Worm (Caenorhabditis elegans): ENCODE data around the gene C02F5.14.

Gene C02F5.14

ce11 chrIII:8275871-8276270, 40.6 kb upstream of the C02F5.14 start, which contains the start of gene clec-160:
TSS of gene clec-160 (minus strand) at chrIII:8275971.
- TF ChIP-seq hif-1 (tag; optimal IDR thresholded peaks at IDR 0.05), result no peak
- TF ChIP-seq unc-39 (tag; optimal IDR thresholded peaks at IDR 0.05), result no peak
- TF ChIP-seq pha-4 (GFP tag; IDR thresholded peaks at IDR 0.05), result no peak
- TF ChIP-seq pha-4 (tag; optimal IDR thresholded peaks at IDR 0.05), result no peak
- no peak for TF ChIP-seq unc-130 (GFP tag; optimal IDR thresholded peaks at IDR 0.05)
- TF ChIP-seq ceh-82 (tag; optimal IDR thresholded peaks at IDR 0.05), result no peak
- no peak for TF ChIP-seq ceh-62 (tag; optimal IDR thresholded peaks at IDR 0.05)
- no peak for TF ChIP-seq tag-97 (GFP tag; IDR thresholded peaks at IDR 0.05)

- TF ChIP-seq aly-2 (tag; optimal IDR thresholded peaks at IDR 0.05) (no peak), daf-16 (GFP tag; optimal IDR thresholded peaks at IDR 0.05) (no peak), daf-16 (tag; optimal IDR thresholded peaks at IDR 0.05) (no peak), F44E2.7 (GFP tag; IDR thresholded peaks at IDR 0.05) (no peak), ceh-20 (GFP tag; IDR thresholded peaks at IDR 0.05) (no peak), F10B5.3 (tag; optimal IDR thresholded peaks at IDR 0.05) (no peak), egl-27 (tag; optimal IDR thresholded peaks at IDR 0.05) (no peak), madf-9 (GFP tag; conservative IDR thresholded peaks at IDR 0.05) (no peak), arid-1 (GFP tag; conservative IDR thresholded peaks at IDR 0.05) (no peak), nhr-76 (tag; optimal IDR thresholded peaks at IDR 0.05) (no peak), dmd-6 (GFP tag; IDR thresholded peaks at IDR 0.05) (no peak)
Measured at ce11 chrIII:8271676-8272225, 36.4 kb upstream of the C02F5.14 start, which contains the start of the genes mps-4 and F09G8.10. TSS of gene mps-4 (minus strand) at chrIII:8271776. TSS of gene F09G8.10 (minus strand) at chrIII:8272175.

- TF ChIP-seq vab-7 (GFP tag; IDR thresholded peaks at IDR 0.05) (no peak), ceh-82 (tag; optimal IDR thresholded peaks at IDR 0.05) (no peak), hlh-11 (tag; optimal IDR thresholded peaks at IDR 0.05) (peak; percentile 38), ceh-20 (GFP tag; IDR thresholded peaks at IDR 0.05) (no peak), lsy-2 (tag; optimal IDR thresholded peaks at IDR 0.05) (peak in 1 of 2 experiments; percentile 61), unc-130 (GFP tag; optimal IDR thresholded peaks at IDR 0.05) (no peak), attf-4 (tag; optimal IDR thresholded peaks at IDR 0.05) (no peak), nhr-48 (tag; optimal IDR thresholded peaks at IDR 0.05) (no peak), nhr-111 (GFP tag; optimal IDR thresholded peaks at IDR 0.05) (no peak), daf-16 (GFP tag; optimal IDR thresholded peaks at IDR 0.05) (no peak), daf-16 (tag; optimal IDR thresholded peaks at IDR 0.05) (peak; percentile 15), unc-62 (GFP tag; optimal IDR thresholded peaks at IDR 0.05 in 1 of 2) (peak in 1 of 2 experiments; percentile 57), unc-62 (tag; optimal IDR thresholded peaks at IDR 0.05) (no peak), arid-1 (GFP tag; conservative IDR thresholded peaks at IDR 0.05) (no peak), ceh-62 (tag; optimal IDR thresholded peaks at IDR 0.05) (no peak), lin-29 (GFP tag; IDR thresholded peaks at IDR 0.05) (no peak), nhr-28 (tag; optimal IDR thresholded peaks at IDR 0.05) (peak; percentile 51), lin-38 (GFP tag; IDR thresholded peaks at IDR 0.05) (peak; percentile 39; the same call in 1 of the 2 replicates), spr-3 (GFP tag; optimal IDR thresholded peaks at IDR 0.05) (no peak), nhr-102 (tag; optimal IDR thresholded peaks at IDR 0.05) (no peak), hlh-30 (tag; optimal IDR thresholded peaks at IDR 0.05; ENCODE audit: insufficient read depth) (peak; percentile 55), pha-4 (GFP tag; IDR thresholded peaks at IDR 0.05) (no peak), pha-4 (tag; optimal IDR thresholded peaks at IDR 0.05) (peak; percentile 45), F49E8.2 (tag; optimal IDR thresholded peaks at IDR 0.05; ENCODE audit: borderline replicate concordance) (no peak), mes-2 (tag; optimal IDR thresholded peaks at IDR 0.05; ENCODE audit: poor library complexity, severe bottlenecking) (peak; percentile 67), mdt-29 (GFP tag; IDR thresholded peaks at IDR 0.05) (no peak), lin-1 (GFP tag; IDR thresholded peaks at IDR 0.05) (no peak), dve-1 (tag; optimal IDR thresholded peaks at IDR 0.05; ENCODE audit: insufficient read depth) (peak; percentile 28)
Measured at ce11 chrIII:8268296-8268695, 33.0 kb upstream of the C02F5.14 start, which contains the start of the genes F09G8.7 and crn-7. TSS of gene F09G8.7 (minus strand) at chrIII:8268355. TSS of gene crn-7 (plus strand) at chrIII:8268531.
